Worm (Caenorhabditis elegans) whole organism, L4/young adult: ENCODE results near the gene sea-2.

Experiments
- W03F9.2 ChIP-seq: fragments of 150-350 bp; optimal IDR thresholded peaks from 2 replicates; lab custom pipeline; 2014; ENCODE audit warnings: missing biosample characterization, missing genetic modification characterization
- dao-5 ChIP-seq: sonication (generic microtip); optimal IDR thresholded peaks from 2 replicates; lab custom pipeline; 2016; ENCODE audit warnings: missing genotype, missing genetic modification characterization, moderate library complexity, missing compliant biosample characterization
- him-1 ChIP-seq: sonication (generic microtip); optimal IDR thresholded peaks from 2 replicates; lab custom pipeline; 2016; ENCODE audit warnings: missing genotype, missing genetic modification reagents, missing genetic modification characterization, missing compliant biosample characterization

Gene sea-2

DNA sequence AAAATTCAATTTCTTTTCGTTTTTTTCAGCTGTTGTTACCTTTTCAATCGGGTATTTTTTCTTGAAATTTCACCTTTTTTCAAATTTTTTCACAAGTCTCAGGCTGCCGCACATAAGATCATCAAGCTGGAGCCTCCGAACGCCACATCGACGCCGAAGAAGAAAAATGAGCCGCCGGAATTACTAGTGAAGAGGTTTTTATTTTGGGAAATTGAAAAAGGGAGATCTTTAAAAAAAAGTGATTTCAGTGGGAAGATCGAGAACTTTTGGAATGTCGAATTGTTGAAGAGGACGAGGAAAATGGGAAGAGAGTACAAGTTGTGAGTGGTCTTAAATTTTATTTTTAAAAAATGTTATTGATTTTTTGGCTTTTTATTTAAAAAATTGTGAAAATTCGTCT lies at the start of gene sea-2:
Gene sea-2, plus strand, starts transcription at position 301 of the 400 bp plus-strand sequence.
- TF ChIP-seq him-1 (tag; lab: Kevin White, UChicago) = no peak
- TF ChIP-seq dao-5 (tag; lab: Kevin White, UChicago) = no peak
- no peak for TF ChIP-seq W03F9.2 (tag; lab: Kevin White, UChicago)

DNA sequence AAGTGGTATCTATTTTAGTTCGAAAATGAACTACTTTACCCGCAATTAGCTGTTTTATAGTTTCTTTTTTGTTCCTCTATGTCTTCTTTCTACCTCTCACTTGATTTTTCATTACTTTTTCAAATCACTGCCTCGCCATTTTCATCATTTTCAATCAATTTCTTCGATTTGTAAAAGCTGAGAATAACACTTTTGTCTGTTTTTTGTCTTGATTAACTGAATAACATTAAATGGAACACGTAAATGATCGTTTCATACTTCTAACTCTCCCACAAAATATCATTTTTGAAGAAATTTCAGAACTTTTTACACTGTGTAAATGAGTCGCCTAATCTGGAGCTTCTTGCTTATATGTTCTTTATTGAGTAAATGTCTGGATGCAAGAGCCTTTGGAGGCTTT lies 49.1 kb upstream of the sea-2 start, which contains the start of gene F53C3.4:
Gene F53C3.4, plus strand, starts transcription at position 301 of the 400 bp plus-strand sequence.
- TF ChIP-seq him-1 (tag; lab: Kevin White, UChicago) = no peak
- no peak for TF ChIP-seq W03F9.2 (tag; lab: Kevin White, UChicago)
- no peak for TF ChIP-seq dao-5 (tag; lab: Kevin White, UChicago)

ce11 chrII:3902798-3903197 lies 47.4 kb upstream of the sea-2 start, which contains the start of gene F53C3.3:
Gene F53C3.3, plus strand, starts transcription at chrII:3902856.
- no peak for TF ChIP-seq him-1 (tag; lab: Kevin White, UChicago)
- TF ChIP-seq dao-5 (tag; lab: Kevin White, UChicago) = no peak
- no peak for TF ChIP-seq W03F9.2 (tag; lab: Kevin White, UChicago)

ce11 chrII:3906615-3907190 lies 43.5 kb upstream of the sea-2 start, which contains the start of the genes F53C3.11 and fbxb-103:
Gene F53C3.11, minus strand, starts transcription at chrII:3906715.
Gene fbxb-103, plus strand, starts transcription at chrII:3907140.
- no peak for TF ChIP-seq him-1 (tag; lab: Kevin White, UChicago)
- no peak for TF ChIP-seq dao-5 (tag; lab: Kevin White, UChicago)
- no peak for TF ChIP-seq W03F9.2 (tag; lab: Kevin White, UChicago)

DNA sequence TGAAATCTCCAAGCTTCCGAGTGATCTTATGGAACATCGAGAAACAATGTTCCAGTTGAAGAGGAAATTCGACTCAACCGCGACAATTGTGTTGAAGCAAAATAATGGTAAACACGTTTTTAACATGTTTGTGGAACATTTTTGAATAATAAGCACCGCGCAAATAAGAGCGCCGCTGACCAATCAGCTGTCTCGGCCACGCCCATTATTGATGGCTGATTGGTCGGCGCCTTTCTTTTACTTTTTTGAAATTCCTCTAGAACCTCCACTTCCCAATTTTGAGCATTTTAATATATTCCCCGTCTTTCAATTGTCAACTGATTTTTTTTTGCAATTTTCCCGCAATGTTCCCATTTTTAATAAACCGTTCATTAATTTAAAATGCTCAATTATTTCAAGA lies 42.0 kb upstream of the sea-2 start:
- TF ChIP-seq W03F9.2 (tag; lab: Kevin White, UChicago) (no peak), dao-5 (tag; lab: Kevin White, UChicago) (no peak), him-1 (tag; lab: Kevin White, UChicago) (no peak)

DNA sequence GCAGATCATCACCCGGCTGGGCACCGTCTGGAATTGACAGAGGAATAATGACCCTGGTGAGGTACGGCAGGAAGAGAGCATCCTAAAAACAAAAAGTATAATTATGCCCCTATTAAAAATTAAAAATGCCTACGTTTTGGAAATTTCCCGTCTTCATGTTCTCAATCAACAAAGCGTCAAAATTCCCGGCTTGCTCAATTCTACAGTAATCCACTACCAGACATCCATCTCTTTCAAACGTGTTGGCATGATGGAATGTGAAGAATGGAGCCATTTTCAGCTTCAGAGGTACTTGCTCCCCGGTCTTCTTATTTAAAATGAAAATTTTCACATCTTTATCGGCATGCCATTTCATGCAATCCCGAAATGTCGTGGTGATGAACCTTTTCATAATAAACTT lies 40.9 kb upstream of the sea-2 start:
- TF ChIP-seq dao-5 (tag; lab: Kevin White, UChicago) = no peak
- no peak for TF ChIP-seq him-1 (tag; lab: Kevin White, UChicago)
- no peak for TF ChIP-seq W03F9.2 (tag; lab: Kevin White, UChicago)

- TF ChIP-seq W03F9.2 (tag; lab: Kevin White, UChicago) (no peak), him-1 (tag; lab: Kevin White, UChicago) (no peak), dao-5 (tag; lab: Kevin White, UChicago) (no peak)
These were observed 39.4 kb upstream of the sea-2 start, which contains the start of gene bcmo-2 for ce11 chrII:3910737-3911136. Gene bcmo-2, minus strand, starts transcription at chrII:3910837.

- TF ChIP-seq him-1 (tag; lab: Kevin White, UChicago) = no peak
- no peak for TF ChIP-seq W03F9.2 (tag; lab: Kevin White, UChicago)
- TF ChIP-seq dao-5 (tag; lab: Kevin White, UChicago) = no peak
These were observed 38.9 kb upstream of the sea-2 start for ce11 chrII:3911284-3911683.

ce11 chrII:3911716-3912115 lies 38.5 kb upstream of the sea-2 start, which contains the start of gene F53C3.1:
Gene F53C3.1, plus strand, starts transcription at chrII:3912016.
- no peak for TF ChIP-seq dao-5 (tag; lab: Kevin White, UChicago)
- no peak for TF ChIP-seq W03F9.2 (tag; lab: Kevin White, UChicago)
- TF ChIP-seq him-1 (tag; lab: Kevin White, UChicago) = no peak

DNA sequence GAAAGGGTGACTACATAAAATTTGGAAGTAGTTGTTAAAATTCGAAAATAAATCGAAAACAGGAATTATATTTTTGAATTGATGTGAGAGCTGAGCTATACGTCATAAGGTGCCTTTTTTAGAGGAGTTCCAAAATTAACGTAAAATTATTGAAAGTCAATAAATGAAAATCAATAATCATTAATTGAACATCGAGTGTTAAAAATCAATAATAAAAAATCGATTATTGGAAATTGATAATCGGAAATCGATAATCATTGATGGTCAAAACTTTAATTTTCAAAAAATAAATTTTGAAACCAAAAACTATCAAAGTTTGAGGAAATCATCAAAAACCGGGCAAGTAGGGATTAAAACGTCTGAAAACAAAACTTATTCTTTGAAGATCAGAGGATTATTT lies 36.5 kb upstream of the sea-2 start:
- TF ChIP-seq him-1 (tag; lab: Kevin White, UChicago) = no peak
- TF ChIP-seq W03F9.2 (tag; lab: Kevin White, UChicago) = no peak
- TF ChIP-seq dao-5 (tag; lab: Kevin White, UChicago) = no peak

ce11 chrII:3917985-3918633 lies 32.1 kb upstream of the sea-2 start:
- no peak for TF ChIP-seq him-1 (tag; lab: Kevin White, UChicago)
- no peak for TF ChIP-seq W03F9.2 (tag; lab: Kevin White, UChicago)
- TF ChIP-seq dao-5 (tag; lab: Kevin White, UChicago) = no peak

DNA sequence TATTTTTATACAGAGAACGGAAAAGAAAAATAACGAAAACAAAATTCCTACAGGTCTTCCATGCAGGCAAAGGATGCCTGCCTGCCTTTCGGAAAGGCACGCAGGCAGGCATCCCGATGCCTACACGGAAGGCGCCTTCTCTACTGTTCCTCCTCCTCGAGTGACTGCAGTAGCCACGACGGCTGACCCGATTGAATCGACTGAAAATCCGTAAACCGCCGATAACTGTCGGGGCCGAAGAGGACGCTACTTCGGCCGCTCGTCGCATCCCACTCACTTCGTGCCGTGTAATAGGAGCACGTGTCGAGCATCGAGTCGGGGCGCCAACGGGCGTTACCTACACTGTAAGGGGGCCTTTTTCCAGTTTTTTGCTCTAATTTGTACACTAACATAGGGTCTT lies 29.6 kb upstream of the sea-2 start:
- no peak for TF ChIP-seq him-1 (tag; lab: Kevin White, UChicago)
- TF ChIP-seq dao-5 (tag; lab: Kevin White, UChicago) = no peak
- TF ChIP-seq W03F9.2 (tag; lab: Kevin White, UChicago) = no peak

DNA sequence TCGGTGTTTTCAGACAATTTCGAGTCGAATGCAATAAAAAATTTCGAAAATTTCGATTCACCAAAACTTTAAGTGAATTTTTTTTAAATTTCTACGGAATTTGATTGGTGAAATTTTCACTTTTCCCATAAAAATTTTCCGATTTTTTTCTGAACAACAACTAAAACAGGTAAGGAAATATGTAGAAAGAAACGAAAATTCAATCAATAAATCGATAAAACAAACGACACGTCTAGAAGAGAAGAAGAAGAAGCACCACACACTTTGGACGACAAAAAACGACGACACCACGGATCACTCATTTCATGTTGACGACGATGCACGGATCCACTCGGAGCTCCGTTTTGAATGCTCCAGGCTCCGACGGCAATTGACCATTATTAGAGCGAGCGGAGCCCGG lies 27.5 kb upstream of the sea-2 start:
- TF ChIP-seq W03F9.2 (tag; lab: Kevin White, UChicago) = no peak
- TF ChIP-seq him-1 (tag; lab: Kevin White, UChicago) = no peak
- TF ChIP-seq dao-5 (tag; lab: Kevin White, UChicago) = no peak
